Fruit fly (Drosophila melanogaster) whole organism, embryonic: ENCODE measurements around the gene Paris.
A peak's percentile ranks its signal among the peaks of the same experiment; 100 is the strongest.

Source experiments
- Adf1 ChIP-seq: fragments of 200-800 bp; sonication (Bioruptor generic); IDR thresholded peaks from 2 replicates; pipeline ENCODE4 v1.3.6; 2022; ENCODE audit warnings: missing biosample characterization, missing genetic modification characterization
- B-H2 ChIP-seq: fragments of 200-800 bp; sonication (Bioruptor generic); optimal IDR thresholded peaks from 2 replicates; lab custom pipeline; 2018; ENCODE audit warnings: missing biosample characterization, mild to moderate bottlenecking, missing genetic modification characterization
- CG10147 ChIP-seq: fragments of 200-800 bp; sonication (Bioruptor generic); optimal IDR thresholded peaks from 2 replicates; lab custom pipeline; 2019; ENCODE audit warnings: missing biosample characterization, mild to moderate bottlenecking, missing genetic modification characterization, moderate library complexity
- CG10267 ChIP-seq: fragments of 200-800 bp; sonication (Bioruptor generic); optimal IDR thresholded peaks from 2 replicates; lab custom pipeline; 2018; ENCODE audit warnings: missing biosample characterization, mild to moderate bottlenecking, missing genetic modification characterization, moderate library complexity
- CG10543 ChIP-seq: fragments of 200-800 bp; sonication (Bioruptor generic); optimal IDR thresholded peaks from 3 replicates; lab custom pipeline; 2017; ENCODE audit warnings: missing biosample characterization, mild to moderate bottlenecking, missing genetic modification characterization, moderate library complexity
- CG10654 ChIP-seq: fragments of 200-800 bp; sonication (Bioruptor generic); optimal IDR thresholded peaks from 2 replicates; lab custom pipeline; 2016; ENCODE audit warnings: missing biosample characterization, missing genetic modification characterization
- CG10979 ChIP-seq: fragments of 200-800 bp; sonication (Bioruptor generic); optimal IDR thresholded peaks from 2 replicates; lab custom pipeline; 2018; ENCODE audit warnings: missing biosample characterization, mild to moderate bottlenecking, missing genetic modification characterization, moderate library complexity
- CG12219 ChIP-seq: fragments of 200-800 bp; sonication (Bioruptor generic); optimal IDR thresholded peaks from 3 replicates; lab custom pipeline; 2018; ENCODE audit warnings: missing biosample characterization, mild to moderate bottlenecking, missing genetic modification characterization
- CG12299 ChIP-seq: fragments of 200-800 bp; sonication (Bioruptor generic); optimal IDR thresholded peaks from 2 replicates; lab custom pipeline; 2018; ENCODE audit warnings: missing biosample characterization, mild to moderate bottlenecking, missing genetic modification characterization
- CG12769 ChIP-seq: fragments of 200-800 bp; sonication (Bioruptor generic); optimal IDR thresholded peaks from 2 replicates; lab custom pipeline; 2019; ENCODE audit warnings: missing biosample characterization, mild to moderate bottlenecking, missing genetic modification characterization, moderate library complexity
- CG12942 ChIP-seq: fragments of 200-800 bp; sonication (Bioruptor generic); optimal IDR thresholded peaks from 3 replicates; lab custom pipeline; 2016; ENCODE audit warnings: missing biosample characterization, missing genetic modification characterization
- CG15073 ChIP-seq: fragments of 200-800 bp; sonication (Bioruptor generic); optimal IDR thresholded peaks from 2 replicates; lab custom pipeline; 2016; ENCODE audit warnings: missing biosample characterization, missing genetic modification characterization
- CG17328 ChIP-seq: fragments of 200-800 bp; sonication (Bioruptor generic); IDR thresholded peaks from 2 replicates; pipeline ENCODE4 v1.3.6; 2022; ENCODE audit warnings: missing biosample characterization, missing genetic modification characterization
- CG17359 ChIP-seq: fragments of 200-800 bp; sonication (Bioruptor generic); optimal IDR thresholded peaks from 3 replicates; lab custom pipeline; 2018; ENCODE audit warnings: missing biosample characterization, mild to moderate bottlenecking, missing genetic modification characterization, moderate library complexity
- CG17568 ChIP-seq: fragments of 200-800 bp; sonication (Bioruptor generic); optimal IDR thresholded peaks from 2 replicates; lab custom pipeline; 2018; ENCODE audit warnings: missing biosample characterization, mild to moderate bottlenecking, missing genetic modification characterization, moderate library complexity
- CG1832 ChIP-seq: fragments of 200-800 bp; sonication (Bioruptor generic); optimal IDR thresholded peaks from 2 replicates; lab custom pipeline; 2017; ENCODE audit warnings: missing biosample characterization, mild to moderate bottlenecking, missing genetic modification characterization, inconsistent platforms
- CG3163 ChIP-seq: fragments of 200-800 bp; sonication (Bioruptor generic); optimal IDR thresholded peaks from 3 replicates; lab custom pipeline; 2016; ENCODE audit warnings: missing biosample characterization, missing genetic modification characterization
- CG33213 ChIP-seq: fragments of 200-800 bp; sonication (Bioruptor generic); optimal IDR thresholded peaks from 3 replicates; lab custom pipeline; 2016; ENCODE audit warnings: missing biosample characterization, missing genetic modification characterization
- CG4617 ChIP-seq: fragments of 200-800 bp; sonication (Bioruptor generic); optimal IDR thresholded peaks from 3 replicates; lab custom pipeline; 2016; ENCODE audit warnings: missing biosample characterization, missing genetic modification characterization, borderline replicate concordance
- CG5180 ChIP-seq: fragments of 200-800 bp; sonication (Bioruptor generic); optimal IDR thresholded peaks from 3 replicates; lab custom pipeline; 2017; ENCODE audit warnings: missing biosample characterization, missing genetic modification characterization, mild to moderate bottlenecking, moderate library complexity, missing genetic modification reagents
- CG6254 ChIP-seq: fragments of 200-800 bp; sonication (Bioruptor generic); optimal IDR thresholded peaks from 3 replicates; lab custom pipeline; 2017; ENCODE audit warnings: mild to moderate bottlenecking, missing biosample characterization, missing genetic modification reagents, missing genetic modification characterization
- CG6654 ChIP-seq: fragments of 200-800 bp; sonication (Bioruptor generic); optimal IDR thresholded peaks from 2 replicates; lab custom pipeline; 2017; ENCODE audit warnings: missing biosample characterization, mild to moderate bottlenecking, missing genetic modification characterization
- CG8290 ChIP-seq, 3 experiments: fragments of 200-800 bp; sonication (Bioruptor generic); optimal IDR thresholded peaks; 2 replicates each; lab custom pipeline; 2016 to 2019; ENCODE audit warnings: missing biosample characterization in 3 of 3, missing genetic modification characterization in 3 of 3, mild to moderate bottlenecking in 2 of 3, moderate library complexity in 1 of 3
- CG8924 ChIP-seq: fragments of 200-800 bp; optimal IDR thresholded peaks from 3 replicates; lab custom pipeline; 2019; ENCODE audit warnings: missing biosample characterization, mild to moderate bottlenecking, missing genetic modification characterization, moderate library complexity
- CG9437 ChIP-seq: fragments of 200-800 bp; sonication (Bioruptor generic); optimal IDR thresholded peaks from 2 replicates; lab custom pipeline; 2018; ENCODE audit warnings: missing biosample characterization, mild to moderate bottlenecking, missing genetic modification characterization
- Dfd ChIP-seq, 2 experiments: fragments of >200 bp; optimal IDR thresholded peaks; 2 replicates each; lab custom pipeline; 2017; ENCODE audit warnings: missing biosample characterization in 2 of 2, missing genetic modification characterization in 2 of 2
- Lpt ChIP-seq: fragments of >200 bp; optimal IDR thresholded peaks from 2 replicates; lab custom pipeline; 2018; ENCODE audit warnings: missing biosample characterization, missing genetic modification characterization
- Myb ChIP-seq: fragments of 200-800 bp; sonication (Bioruptor generic); optimal IDR thresholded peaks from 2 replicates; lab custom pipeline; 2016; ENCODE audit warnings: missing biosample characterization, missing genetic modification characterization
- Optix ChIP-seq: fragments of 200-800 bp; sonication (Bioruptor generic); IDR thresholded peaks from 3 replicates; pipeline ENCODE4 v1.3.6; 2022; ENCODE audit warnings: missing biosample characterization, missing genetic modification characterization
- Ssrp ChIP-seq: fragments of 200-800 bp; sonication (Bioruptor generic); optimal IDR thresholded peaks from 2 replicates; lab custom pipeline; 2018; ENCODE audit warnings: missing biosample characterization, mild to moderate bottlenecking, missing genetic modification characterization, moderate library complexity
- Taf1 ChIP-seq: fragments of 200-800 bp; sonication (Bioruptor generic); IDR thresholded peaks from 2 replicates; pipeline ENCODE4 v1.3.6; 2022; ENCODE audit warnings: missing biosample characterization, missing genetic modification characterization
- al ChIP-seq: fragments of 200-800 bp; sonication (Bioruptor generic); IDR thresholded peaks from 2 replicates; pipeline ENCODE4 v1.3.6; 2022; ENCODE audit warnings: missing biosample characterization, missing genetic modification characterization
- ash1 ChIP-seq: fragments of 200-800 bp; sonication (Bioruptor generic); optimal IDR thresholded peaks from 2 replicates; lab custom pipeline; 2018; ENCODE audit warnings: missing biosample characterization, mild to moderate bottlenecking, missing genetic modification characterization
- chinmo ChIP-seq: fragments of 200-800 bp; sonication (Bioruptor generic); IDR thresholded peaks from 4 replicates; pipeline ENCODE4 v1.3.6; 2022; ENCODE audit warnings: missing biosample characterization, missing genetic modification characterization; ENCODE audit not compliant: partially characterized antibody
- cwo ChIP-seq: fragments of 200-800 bp; sonication (Bioruptor generic); optimal IDR thresholded peaks from 3 replicates; lab custom pipeline; 2017; ENCODE audit warnings: missing biosample characterization, missing genetic modification characterization, mild to moderate bottlenecking, moderate library complexity, missing genetic modification reagents
- esg ChIP-seq: fragments of 200-800 bp; sonication (Bioruptor generic); conservative IDR thresholded peaks from 2 replicates; pipeline ENCODE4 v1.3.6; 2022; ENCODE audit warnings: missing biosample characterization, missing genetic modification characterization
- eyg ChIP-seq: fragments of 200-800 bp; sonication (Bioruptor generic); optimal IDR thresholded peaks from 3 replicates; lab custom pipeline; 2016; ENCODE audit warnings: missing biosample characterization, missing genetic modification characterization
- her ChIP-seq: fragments of 200-800 bp; sonication (Bioruptor generic); optimal IDR thresholded peaks from 2 replicates; lab custom pipeline; 2016; ENCODE audit warnings: missing biosample characterization, missing genetic modification characterization
- ind ChIP-seq: fragments of 200-800 bp; sonication (Bioruptor generic); optimal IDR thresholded peaks from 3 replicates; lab custom pipeline; 2016; ENCODE audit warnings: missing biosample characterization, missing genetic modification characterization
- pzg ChIP-seq: fragments of 200-800 bp; sonication (Bioruptor generic); optimal IDR thresholded peaks from 3 replicates; lab custom pipeline; 2018; ENCODE audit warnings: missing biosample characterization, mild to moderate bottlenecking, missing genetic modification characterization, moderate library complexity
- salm ChIP-seq: fragments of 200-800 bp; sonication (Bioruptor generic); optimal IDR thresholded peaks from 2 replicates; lab custom pipeline; 2018; ENCODE audit warnings: missing biosample characterization, mild to moderate bottlenecking, missing genetic modification characterization
- sens-2 ChIP-seq: fragments of 200-800 bp; sonication (Bioruptor generic); IDR thresholded peaks from 2 replicates; pipeline ENCODE4 v1.3.6; 2022; ENCODE audit warnings: missing biosample characterization, missing genetic modification characterization
- sima ChIP-seq: fragments of 200-800 bp; sonication (Bioruptor generic); optimal IDR thresholded peaks from 2 replicates; lab custom pipeline; 2016; ENCODE audit warnings: missing biosample characterization, missing genetic modification characterization
- trem ChIP-seq: fragments of 200-800 bp; optimal IDR thresholded peaks from 3 replicates; lab custom pipeline; 2019; ENCODE audit warnings: missing biosample characterization, mild to moderate bottlenecking, missing genetic modification characterization, moderate library complexity
- tx ChIP-seq: fragments of 200-800 bp; sonication (Bioruptor generic); optimal IDR thresholded peaks from 2 replicates; lab custom pipeline; 2016; ENCODE audit warnings: missing biosample characterization, missing genetic modification characterization
- usp ChIP-seq: fragments of >200 bp; optimal IDR thresholded peaks from 2 replicates; lab custom pipeline; 2017; ENCODE audit warnings: missing biosample characterization, missing genetic modification characterization
- z ChIP-seq: fragments of 200-800 bp; sonication (Bioruptor generic); IDR thresholded peaks from 3 replicates; pipeline ENCODE4 v1.3.6; 2022; ENCODE audit warnings: missing biosample characterization, missing genetic modification characterization

Gene Paris

dm6 chr2L:4458119-4459056 lies 5.0 kb upstream of the Paris start, which contains the start of gene RpL27A (continued):
- TF ChIP-seq esg (GFP tag; lab: Robert Waterston, UW) (peak; percentile 24; the same call in 1 of the 2 replicates), CG15073 (no peak), CG33213 (GFP tag; lab: Kevin White, UChicago) (peak; percentile 85), salm (peak; percentile 51), CG12219 (GFP tag; lab: Kevin White, UChicago) (peak; percentile 79), z (GFP tag; lab: Robert Waterston, UW) (no peak), Adf1 (GFP tag; lab: Robert Waterston, UW) (no peak; the same call in 1 of the 2 replicates), al (GFP tag; lab: Robert Waterston, UW) (peak; percentile 71), sens-2 (GFP tag; lab: Robert Waterston, UW) (peak; percentile 82), Ssrp (peak; percentile 43), CG8290 (GFP tag; optimal IDR thresholded peaks at IDR 0.05; lab: Kevin White, UChicago) (peak; percentile 68), CG8290 (tag; optimal IDR thresholded peaks at IDR 0.05; lab: Kevin White, UChicago) (peak in 1 of 2 experiments; percentile 94), CG9437 (GFP tag; lab: Kevin White, UChicago) (peak; percentile 59), CG12942 (GFP tag; lab: Kevin White, UChicago) (peak; percentile 67), CG5180 (peak; percentile 55), B-H2 (peak; percentile 90), CG4617 (GFP tag; lab: Kevin White, UChicago) (peak; percentile 44), CG6254 (peak; percentile 66), eyg (GFP tag; lab: Kevin White, UChicago) (peak; percentile 55), CG8924 (tag; lab: Kevin White, UChicago) (peak; percentile 78), CG10147 (GFP tag; lab: Kevin White, UChicago) (peak; percentile 53), Myb (GFP tag; lab: Kevin White, UChicago) (peak; percentile 79), Dfd (GFP tag; optimal IDR thresholded peaks at IDR 0.05; lab: Kevin White, UChicago) (peak in 1 of 2 experiments; percentile 62), CG1832 (GFP tag; lab: Kevin White, UChicago) (no peak), CG12299 (tag; lab: Kevin White, UChicago) (peak; percentile 60), usp (GFP tag; lab: Kevin White, UChicago) (no peak), cwo (peak; percentile 51), sima (GFP tag; lab: Kevin White, UChicago) (peak; percentile 50), CG12769 (tag; lab: Kevin White, UChicago) (peak; percentile 72), ash1 (peak; percentile 91), pzg (GFP tag; lab: Kevin White, UChicago) (peak; percentile 73), trem (tag; lab: Kevin White, UChicago) (peak; percentile 44), CG6654 (GFP tag; lab: Kevin White, UChicago) (peak; percentile 63), Lpt (no peak), her (GFP tag; lab: Kevin White, UChicago) (peak; percentile 71), CG10979 (tag; lab: Kevin White, UChicago) (peak; percentile 49), CG3163 (GFP tag; lab: Kevin White, UChicago) (peak; percentile 58), chinmo (GFP tag; lab: Robert Waterston, UW) (0 out of 4 replicates have a peak, but pooled peaks have one; percentile 44), tx (GFP tag; lab: Kevin White, UChicago) (no peak), CG10654 (GFP tag; lab: Kevin White, UChicago) (peak; percentile 34), Taf1 (GFP tag; lab: Robert Waterston, UW) (peak; percentile 28; the same call in 1 of the 2 replicates), CG10543 (GFP tag; lab: Kevin White, UChicago) (peak; percentile 84), CG17568 (no peak), CG17328 (GFP tag; lab: Robert Waterston, UW) (peak; percentile 91), CG17359 (tag; lab: Kevin White, UChicago) (peak; percentile 72), ind (GFP tag; lab: Kevin White, UChicago) (peak; percentile 32), Optix (peak; percentile 68), CG10267 (tag; lab: Kevin White, UChicago) (peak; percentile 83)
